Fruit fly (Drosophila melanogaster): ENCODE measurements around the gene MED11.
A peak's percentile ranks its signal among the peaks of the same experiment; 100 is the strongest.

MED11 gene

DNA sequence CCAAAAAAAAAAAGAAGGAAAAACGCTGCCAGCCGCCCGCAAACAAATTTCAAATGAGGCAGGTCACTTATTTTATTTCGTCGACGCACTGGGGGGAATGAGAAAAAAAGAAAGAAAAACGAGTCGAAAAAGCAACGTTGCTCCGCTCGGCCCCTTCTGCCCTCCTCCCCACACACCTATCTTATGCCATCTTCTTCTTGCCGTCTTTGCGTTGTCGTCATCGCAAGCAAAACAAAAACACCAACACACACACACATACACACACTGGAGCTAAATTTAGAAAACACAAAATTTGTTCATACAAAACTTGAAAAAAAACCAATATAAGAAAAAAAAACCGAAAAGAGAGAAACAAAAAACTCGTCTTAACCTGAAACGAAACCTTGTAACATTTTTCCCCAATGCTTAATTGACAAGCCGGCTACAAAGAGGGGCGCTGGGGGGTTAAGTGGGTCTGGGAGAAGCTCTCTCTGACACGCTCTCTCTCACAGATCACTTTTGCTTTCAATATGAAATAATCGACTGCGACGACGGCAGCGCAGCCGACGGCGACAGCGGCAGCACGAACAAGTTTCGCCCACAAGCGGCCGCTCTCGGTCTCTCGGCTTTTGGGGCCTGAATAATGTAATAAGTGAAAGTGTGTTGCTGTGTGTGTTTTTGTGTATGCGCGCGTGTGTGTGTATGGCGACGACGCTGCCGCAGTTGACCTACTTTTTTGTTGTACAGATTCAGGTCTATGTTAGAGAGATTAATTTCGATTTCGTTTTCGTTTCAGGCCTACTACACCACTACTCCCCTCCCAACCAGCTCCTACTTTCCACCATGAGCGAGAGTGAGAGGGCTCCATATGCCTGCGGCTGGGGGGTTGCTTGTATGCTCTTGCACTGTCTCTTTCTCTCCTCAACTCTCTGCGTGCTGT lies 25.7 kb downstream of the MED11 start (continued):
- TF ChIP-seq CG9139 (GFP tag; optimal IDR thresholded peaks at IDR 0.05) (peak; percentile 48), achi (GFP tag; optimal IDR thresholded peaks at IDR 0.05) (peak; percentile 54), Blimp-1 (GFP tag; optimal IDR thresholded peaks at IDR 0.05) (peak; percentile 99), CG6808 (GFP tag; optimal IDR thresholded peaks at IDR 0.05) (peak; percentile 76), Gug (GFP tag; IDR thresholded peaks at IDR 0.05) (peak; percentile 30; the same call in 1 of the 2 replicates), CG3032 (tag; optimal IDR thresholded peaks at IDR 0.05) (peak; percentile 2), CG10669 (GFP tag; optimal IDR thresholded peaks at IDR 0.05) (peak; percentile 42), esn (GFP tag; optimal IDR thresholded peaks at IDR 0.05) (peak; percentile 57), CG8119 (GFP tag; IDR thresholded peaks at IDR 0.05) (peak; percentile 85), fd85E (GFP tag; optimal IDR thresholded peaks at IDR 0.05) (peak; percentile 46), CG7368 (GFP tag; optimal IDR thresholded peaks at IDR 0.05) (peak; percentile 40), spab (GFP tag; optimal IDR thresholded peaks at IDR 0.05) (peak; percentile 44), Eip93F (GFP tag; optimal IDR thresholded peaks at IDR 0.05) (no peak), CG8632 (GFP tag; optimal IDR thresholded peaks at IDR 0.05) (peak; percentile 60), CG1621 (tag; optimal IDR thresholded peaks at IDR 0.05) (no peak), CG10631 (GFP tag; optimal IDR thresholded peaks at IDR 0.05) (peak; percentile 0), lz (GFP tag; optimal IDR thresholded peaks at IDR 0.05) (peak; percentile 2), pdm3 (GFP tag; optimal IDR thresholded peaks at IDR 0.05) (peak; percentile 60), dsx (GFP tag; optimal IDR thresholded peaks at IDR 0.05; ENCODE audit: poor library complexity, severe bottlenecking) (peak; percentile 37), CG11294 (GFP tag; IDR thresholded peaks at IDR 0.05) (peak; percentile 33; the same call in 1 of the 2 replicates), Sox102F (GFP tag; optimal IDR thresholded peaks at IDR 0.05) (peak; percentile 5), Eip75B (GFP tag; optimal IDR thresholded peaks at IDR 0.05) (peak; percentile 91), fd59A (GFP tag; optimal IDR thresholded peaks at IDR 0.05) (no peak), CG16779 (tag; optimal IDR thresholded peaks at IDR 0.05) (peak; percentile 63), topi (GFP tag; optimal IDR thresholded peaks at IDR 0.05) (peak; percentile 47), eg (GFP tag; IDR thresholded peaks at IDR 0.05) (peak; percentile 90), ss (GFP tag; optimal IDR thresholded peaks at IDR 0.05) (peak; percentile 60 to 71), CG6163 (GFP tag; IDR thresholded peaks at IDR 0.05) (peak; percentile 82; the same call in 2 of the 3 replicates), salr (GFP tag; optimal IDR thresholded peaks at IDR 0.05) (peak in 1 of 2 experiments; percentile 46), Eip78C (GFP tag) (peak; percentile 87), CG8319 (GFP tag; optimal IDR thresholded peaks at IDR 0.05) (no peak), CG11762 (GFP tag; optimal IDR thresholded peaks at IDR 0.05; ENCODE audit: insufficient read depth) (peak; percentile 1), CG31627 (GFP tag; optimal IDR thresholded peaks at IDR 0.05) (peak; percentile 3), net (GFP tag; optimal IDR thresholded peaks at IDR 0.05) (peak; percentile 78), vri (GFP tag; optimal IDR thresholded peaks at IDR 0.05) (peak; percentile 98), Hr39 (GFP tag; optimal IDR thresholded peaks at IDR 0.05) (peak; percentile 10)

dm6 chr3L:18772014-18772560 lies 26.4 kb downstream of the MED11 start:
- TF ChIP-seq fd85E (GFP tag; optimal IDR thresholded peaks at IDR 0.05), result no peak
- peak; percentile 55 for TF ChIP-seq fkh (GFP tag; optimal IDR thresholded peaks at IDR 0.05)
- TF ChIP-seq CG31627 (GFP tag; optimal IDR thresholded peaks at IDR 0.05), result no peak
- no peak for TF ChIP-seq acj6 (GFP tag; optimal IDR thresholded peaks at IDR 0.05)
- no peak for TF ChIP-seq Eip75B (GFP tag; optimal IDR thresholded peaks at IDR 0.05)
- no peak for TF ChIP-seq dsx (GFP tag; optimal IDR thresholded peaks at IDR 0.05; ENCODE audit: poor library complexity, severe bottlenecking)
